Worm (Caenorhabditis elegans): Measurements from ENCODE around the gene gei-6.

Gene gei-6

ce11 chrV:7255095-7255494, 24.4 kb upstream of the gei-6 start, which contains the start of gene C05C8.8:
Gene C05C8.8 (minus strand): TSS chrV:7255195.
- no peak for TF ChIP-seq ceh-13 (GFP tag; optimal IDR thresholded peaks at IDR 0.05)
- no peak for TF ChIP-seq tbx-11 (GFP tag; IDR thresholded peaks at IDR 0.05)
- TF ChIP-seq hnd-1 (tag; optimal IDR thresholded peaks at IDR 0.05), result no peak
- TF ChIP-seq flt-1 (GFP tag; IDR thresholded peaks at IDR 0.05), result no peak
- no peak for TF ChIP-seq ama-1 (optimal IDR thresholded peaks at IDR 0.05)
- no peak for TF ChIP-seq ceh-36 (tag; optimal IDR thresholded peaks at IDR 0.05)
- TF ChIP-seq hmbx-1 (tag; optimal IDR thresholded peaks at IDR 0.05), result no peak
- TF ChIP-seq pes-1 (GFP tag; IDR thresholded peaks at IDR 0.05), result no peak
- no peak for TF ChIP-seq hmg-4 (GFP tag; optimal IDR thresholded peaks at IDR 0.05)
- no peak for TF ChIP-seq F13C5.2 (tag; optimal IDR thresholded peaks at IDR 0.05)

ce11 chrV:7248227-7248953, 17.7 kb upstream of the gei-6 start:
- TF ChIP-seq tra-4 (tag; optimal IDR thresholded peaks at IDR 0.05), result no peak
- no peak for TF ChIP-seq hnd-1 (tag; optimal IDR thresholded peaks at IDR 0.05)
- no peak for TF ChIP-seq ceh-36 (tag; optimal IDR thresholded peaks at IDR 0.05)

ce11 chrV:7246951-7247350, 16.3 kb upstream of the gei-6 start, which contains the start of gene C05C8.7:
Gene C05C8.7 (minus strand): TSS chrV:7247050.
- TF ChIP-seq ceh-13 (GFP tag; optimal IDR thresholded peaks at IDR 0.05), result no peak
- TF ChIP-seq B0310.2 (tag; optimal IDR thresholded peaks at IDR 0.05), result no peak
- no peak for TF ChIP-seq tbx-37 (GFP tag; conservative IDR thresholded peaks at IDR 0.05)
- TF ChIP-seq tbx-11 (GFP tag; IDR thresholded peaks at IDR 0.05), result no peak
- TF ChIP-seq ama-1 (optimal IDR thresholded peaks at IDR 0.05), result no peak
- no peak for TF ChIP-seq scrt-1 (GFP tag; IDR thresholded peaks at IDR 0.05)

ce11 chrV:7239471-7239870, 8.8 kb upstream of the gei-6 start, which contains the start of gene C05C8.1:
Gene C05C8.1 (plus strand): TSS chrV:7239771.
- TF ChIP-seq ets-7 (tag; optimal IDR thresholded peaks at IDR 0.05), result no peak
- no peak for TF ChIP-seq scrt-1 (GFP tag; IDR thresholded peaks at IDR 0.05)
- no peak for TF ChIP-seq pes-1 (GFP tag; IDR thresholded peaks at IDR 0.05)
- TF ChIP-seq ceh-13 (GFP tag; optimal IDR thresholded peaks at IDR 0.05), result no peak
- TF ChIP-seq ama-1 (optimal IDR thresholded peaks at IDR 0.05), result no peak
- TF ChIP-seq B0310.2 (tag; optimal IDR thresholded peaks at IDR 0.05), result no peak
- TF ChIP-seq tbx-37 (GFP tag; conservative IDR thresholded peaks at IDR 0.05), result no peak
- TF ChIP-seq tbx-11 (GFP tag; IDR thresholded peaks at IDR 0.05), result no peak
- TF ChIP-seq hnd-1 (tag; optimal IDR thresholded peaks at IDR 0.05), result no peak
- no peak for TF ChIP-seq flt-1 (GFP tag; IDR thresholded peaks at IDR 0.05)
- TF ChIP-seq sea-1 (GFP tag; conservative IDR thresholded peaks at IDR 0.05), result no peak
- TF ChIP-seq hmbx-1 (tag; optimal IDR thresholded peaks at IDR 0.05), result no peak
- TF ChIP-seq hmg-4 (GFP tag; optimal IDR thresholded peaks at IDR 0.05), result no peak
- TF ChIP-seq ceh-36 (tag; optimal IDR thresholded peaks at IDR 0.05), result no peak

- TF ChIP-seq ceh-36 (tag; optimal IDR thresholded peaks at IDR 0.05), result no peak
- TF ChIP-seq hmbx-1 (tag; optimal IDR thresholded peaks at IDR 0.05), result no peak
- TF ChIP-seq tbx-37 (GFP tag; conservative IDR thresholded peaks at IDR 0.05), result peak; percentile 41; the same call in 1 of the 2 replicates
- no peak for TF ChIP-seq ama-1 (optimal IDR thresholded peaks at IDR 0.05)
- TF ChIP-seq scrt-1 (GFP tag; IDR thresholded peaks at IDR 0.05), result no peak
- TF ChIP-seq ceh-13 (GFP tag; optimal IDR thresholded peaks at IDR 0.05), result no peak
- TF ChIP-seq hnd-1 (tag; optimal IDR thresholded peaks at IDR 0.05), result no peak
- no peak for TF ChIP-seq tra-4 (tag; optimal IDR thresholded peaks at IDR 0.05)
- TF ChIP-seq pes-1 (GFP tag; IDR thresholded peaks at IDR 0.05), result no peak
- no peak for TF ChIP-seq sea-1 (GFP tag; conservative IDR thresholded peaks at IDR 0.05)
- peak; percentile 5 for TF ChIP-seq hmg-4 (GFP tag; optimal IDR thresholded peaks at IDR 0.05)
- no peak for TF ChIP-seq flt-1 (GFP tag; IDR thresholded peaks at IDR 0.05)
- TF ChIP-seq F13C5.2 (tag; optimal IDR thresholded peaks at IDR 0.05), result peak; percentile 60
- no peak for TF ChIP-seq B0310.2 (tag; optimal IDR thresholded peaks at IDR 0.05)
Observed at ce11 chrV:7237133-7237532, 6.5 kb upstream of the gei-6 start, which contains the start of gene hyls-1. Gene hyls-1 (plus strand): TSS chrV:7237381.

- no peak for TF ChIP-seq sea-1 (GFP tag; conservative IDR thresholded peaks at IDR 0.05)
- no peak for TF ChIP-seq F13C5.2 (tag; optimal IDR thresholded peaks at IDR 0.05)
- TF ChIP-seq tbx-37 (GFP tag; conservative IDR thresholded peaks at IDR 0.05), result no peak
- no peak for TF ChIP-seq ceh-36 (tag; optimal IDR thresholded peaks at IDR 0.05)
- TF ChIP-seq B0310.2 (tag; optimal IDR thresholded peaks at IDR 0.05), result no peak
- no peak for TF ChIP-seq tbx-11 (GFP tag; IDR thresholded peaks at IDR 0.05)
- no peak for TF ChIP-seq hnd-1 (tag; optimal IDR thresholded peaks at IDR 0.05)
- no peak for TF ChIP-seq pes-1 (GFP tag; IDR thresholded peaks at IDR 0.05)
- TF ChIP-seq tra-4 (tag; optimal IDR thresholded peaks at IDR 0.05), result no peak
- TF ChIP-seq ceh-13 (GFP tag; optimal IDR thresholded peaks at IDR 0.05), result no peak
- TF ChIP-seq aly-1 (tag; optimal IDR thresholded peaks at IDR 0.05), result no peak
- no peak for TF ChIP-seq scrt-1 (GFP tag; IDR thresholded peaks at IDR 0.05)
- TF ChIP-seq hmg-4 (GFP tag; optimal IDR thresholded peaks at IDR 0.05), result no peak
- no peak for TF ChIP-seq hmbx-1 (tag; optimal IDR thresholded peaks at IDR 0.05)
- TF ChIP-seq flt-1 (GFP tag; IDR thresholded peaks at IDR 0.05), result no peak
- no peak for TF ChIP-seq ets-7 (tag; optimal IDR thresholded peaks at IDR 0.05)
- TF ChIP-seq ama-1 (optimal IDR thresholded peaks at IDR 0.05), result no peak
Observed at ce11 chrV:7237094-7237132, 6.3 kb upstream of the gei-6 start, which contains the start of gene hpo-9. Gene hpo-9 (minus strand): TSS chrV:7237130.

ce11 chrV:7236694-7237093, 6.0 kb upstream of the gei-6 start:
- TF ChIP-seq B0310.2 (tag; optimal IDR thresholded peaks at IDR 0.05) (no peak), tbx-11 (GFP tag; IDR thresholded peaks at IDR 0.05) (no peak), ceh-36 (tag; optimal IDR thresholded peaks at IDR 0.05) (no peak), hnd-1 (tag; optimal IDR thresholded peaks at IDR 0.05) (no peak), ama-1 (optimal IDR thresholded peaks at IDR 0.05) (no peak), tbx-37 (GFP tag; conservative IDR thresholded peaks at IDR 0.05) (no peak), aly-1 (tag; optimal IDR thresholded peaks at IDR 0.05) (no peak), tra-4 (tag; optimal IDR thresholded peaks at IDR 0.05) (no peak), scrt-1 (GFP tag; IDR thresholded peaks at IDR 0.05) (no peak), ets-7 (tag; optimal IDR thresholded peaks at IDR 0.05) (no peak), ceh-13 (GFP tag; optimal IDR thresholded peaks at IDR 0.05) (no peak), hmbx-1 (tag; optimal IDR thresholded peaks at IDR 0.05) (no peak)

ce11 chrV:7234726-7235125, 4.1 kb upstream of the gei-6 start, which contains the start of gene C05C8.5:
Gene C05C8.5 (minus strand): TSS chrV:7234826.
- no peak for TF ChIP-seq tra-4 (tag; optimal IDR thresholded peaks at IDR 0.05)

Measured in whole organism, early embryonic.